Worm (Caenorhabditis elegans): ENCODE measurements around the gene gldi-4.

gldi-4 gene

DNA sequence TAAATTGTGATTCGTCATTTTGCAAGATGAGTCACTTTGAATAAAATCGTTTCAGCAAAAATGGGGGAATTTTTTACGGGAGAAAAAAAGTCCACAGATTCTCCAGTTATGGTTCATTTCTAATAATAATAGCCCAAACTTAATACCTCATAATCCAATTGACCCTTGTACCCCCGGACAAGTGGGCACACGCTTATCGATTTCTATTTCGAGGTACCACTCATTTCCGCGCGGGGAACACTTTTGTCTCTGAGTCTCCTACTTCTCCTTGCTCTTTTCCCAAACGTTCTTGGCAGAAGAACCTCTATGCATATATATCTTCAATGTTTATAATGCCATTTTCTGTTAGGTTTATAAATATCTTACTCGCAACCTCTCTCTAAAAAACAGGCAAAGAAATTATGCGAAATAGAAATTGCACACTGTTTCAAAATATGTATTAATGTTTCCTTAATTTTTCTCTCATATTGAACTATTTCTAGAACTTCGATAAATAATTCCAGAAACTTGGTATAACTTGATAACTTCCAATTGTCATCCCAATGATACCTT lies at the start of gene gldi-4:
Gene gldi-4 (plus strand): TSS at position 502 of the 552 bp plus-strand sequence.
- TF ChIP-seq pqm-1 (tag; optimal IDR thresholded peaks at IDR 0.05) = no peak
- TF ChIP-seq daf-12 (tag; optimal IDR thresholded peaks at IDR 0.05) = no peak
- no peak for TF ChIP-seq zag-1 (tag; optimal IDR thresholded peaks at IDR 0.05)
- TF ChIP-seq dve-1 (tag; optimal IDR thresholded peaks at IDR 0.05; ENCODE audit: insufficient read depth) = no peak
- TF ChIP-seq lin-29 (GFP tag; IDR thresholded peaks at IDR 0.05) = no peak
- TF ChIP-seq lin-13 (GFP tag; optimal IDR thresholded peaks at IDR 0.05) = no peak
- no peak for TF ChIP-seq unc-62 (GFP tag; optimal IDR thresholded peaks at IDR 0.05 in 1 of 2)
- no peak for TF ChIP-seq unc-62 (tag; optimal IDR thresholded peaks at IDR 0.05)
- no peak for TF ChIP-seq cey-2 (tag; optimal IDR thresholded peaks at IDR 0.05; ENCODE audit: borderline replicate concordance, insufficient read depth)
- no peak for TF ChIP-seq lir-3 (tag; optimal IDR thresholded peaks at IDR 0.05)
- TF ChIP-seq hmg-1.1 (GFP tag; IDR thresholded peaks at IDR 0.05) = no peak
- no peak for TF ChIP-seq nhr-237 (tag; optimal IDR thresholded peaks at IDR 0.05)
- no peak for TF ChIP-seq dmd-9 (GFP tag; IDR thresholded peaks at IDR 0.05)

DNA sequence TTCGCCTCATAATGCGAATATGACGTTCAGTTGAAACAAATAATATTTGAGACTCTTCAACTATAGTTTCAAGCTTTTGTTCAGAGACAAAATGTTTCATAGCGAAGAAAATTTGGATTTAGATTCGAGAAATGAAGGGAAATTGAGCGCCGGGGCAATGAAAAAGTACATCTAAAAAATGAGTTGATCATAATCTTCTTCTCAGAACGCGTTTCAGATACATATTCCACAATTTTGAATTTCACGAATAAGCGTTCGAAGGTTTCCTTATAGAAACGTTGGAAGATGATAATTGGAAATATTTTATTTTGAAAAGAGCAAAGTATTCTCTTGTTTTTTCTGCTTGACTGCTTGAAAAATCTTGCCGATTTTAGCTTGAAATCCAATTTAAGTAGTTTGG lies 47.2 kb upstream of the gldi-4 start, which contains the start of gene ZK381.8:
Gene ZK381.8 (minus strand): TSS at position 101 of the 400 bp plus-strand sequence.
- no peak for TF ChIP-seq duxl-1 (tag; optimal IDR thresholded peaks at IDR 0.05; ENCODE audit: poor library complexity)
- no peak for TF ChIP-seq ceh-44 (GFP tag; IDR thresholded peaks at IDR 0.05)
- no peak for TF ChIP-seq sdz-12 (GFP tag; optimal IDR thresholded peaks at IDR 0.05)
- no peak for TF ChIP-seq mep-1 (tag; optimal IDR thresholded peaks at IDR 0.05)
- TF ChIP-seq gei-8 (GFP tag; optimal IDR thresholded peaks at IDR 0.05) = no peak
- no peak for TF ChIP-seq spr-1 (tag; optimal IDR thresholded peaks at IDR 0.05)
- no peak for TF ChIP-seq saeg-2 (GFP tag; IDR thresholded peaks at IDR 0.05)
- no peak for TF ChIP-seq R02D3.7 (tag; optimal IDR thresholded peaks at IDR 0.05)
- no peak for TF ChIP-seq daf-16 (GFP tag; optimal IDR thresholded peaks at IDR 0.05)
- no peak for TF ChIP-seq daf-16 (tag; optimal IDR thresholded peaks at IDR 0.05)
- TF ChIP-seq hlh-30 (tag; optimal IDR thresholded peaks at IDR 0.05; ENCODE audit: insufficient read depth) = no peak
- TF ChIP-seq zfp-3 (GFP tag; conservative IDR thresholded peaks at IDR 0.05) = no peak
- TF ChIP-seq nhr-11 (tag; optimal IDR thresholded peaks at IDR 0.05) = no peak
- no peak for TF ChIP-seq madf-9 (GFP tag; conservative IDR thresholded peaks at IDR 0.05)

ce11 chrIV:6971213-6971612 lies 46.2 kb upstream of the gldi-4 start, which contains the start of gene ZK381.62:
TSS of gene ZK381.62 (minus strand) at chrIV:6971313.
- TF ChIP-seq spr-3 (GFP tag; optimal IDR thresholded peaks at IDR 0.05) (no peak), daf-12 (tag; optimal IDR thresholded peaks at IDR 0.05) (no peak), F26F4.8 (GFP tag; conservative IDR thresholded peaks at IDR 0.05) (no peak), lin-13 (GFP tag; optimal IDR thresholded peaks at IDR 0.05) (no peak), aha-1 (tag) (peak; percentile 33)

DNA sequence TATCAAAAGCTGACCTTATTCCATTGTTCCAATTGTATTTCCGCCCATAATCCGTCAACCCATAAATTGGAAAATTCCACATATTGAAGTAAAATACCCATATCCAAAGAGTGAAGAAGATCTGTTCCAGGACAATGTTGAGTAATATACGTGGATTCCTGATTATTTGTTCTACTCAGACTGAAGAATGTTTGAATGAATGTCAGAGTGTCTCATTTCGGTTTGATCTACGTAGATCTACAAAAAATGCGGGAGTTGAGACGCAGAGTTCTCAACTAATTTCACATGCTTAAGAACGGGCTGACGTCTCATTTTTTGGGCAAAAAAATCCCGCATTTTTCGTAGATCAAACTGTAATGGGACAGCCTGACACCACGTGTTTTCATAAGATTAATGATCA lies 45.0 kb upstream of the gldi-4 start, which contains the start of gene nhr-249:
Gene nhr-249 (minus strand): TSS at position 101 of the 400 bp plus-strand sequence.
- no peak for TF ChIP-seq lin-15B (tag; optimal IDR thresholded peaks at IDR 0.05)
- TF ChIP-seq jun-1 (tag; optimal IDR thresholded peaks at IDR 0.05) = no peak
- no peak for TF ChIP-seq ZK337.2 (GFP tag; IDR thresholded peaks at IDR 0.05)
- TF ChIP-seq nhr-48 (tag; optimal IDR thresholded peaks at IDR 0.05) = no peak
